Fruit fly (Drosophila melanogaster): ENCODE data around the gene beta-PheRS.

beta-PheRS gene

dm6 chr3R:24271071-24271470 is 18.6 kb upstream of the beta-PheRS start, which contains the start of gene jar (continued):
- TF ChIP-seq CG2875 (GFP tag; optimal IDR thresholded peaks at IDR 0.05) (no peak), GATAe (GFP tag; conservative IDR thresholded peaks at IDR 0.05) (no peak), BEAF-32 (GFP tag; optimal IDR thresholded peaks at IDR 0.05) (peak; percentile 96), Ptx1 (GFP tag; IDR thresholded peaks at IDR 0.05) (0 out of 2 replicates have a peak, but pooled peaks have one; percentile 17), Ets97D (GFP tag; optimal IDR thresholded peaks at IDR 0.05) (peak; percentile 75), h (optimal IDR thresholded peaks at IDR 0.05) (no peak), CG10267 (tag; optimal IDR thresholded peaks at IDR 0.05) (peak; percentile 78), trem (tag; optimal IDR thresholded peaks at IDR 0.05) (peak; percentile 84), Trl (optimal IDR thresholded peaks at IDR 0.05) (no peak), Trl (GFP tag; optimal IDR thresholded peaks at IDR 0.05) (no peak), BtbVII (GFP tag; optimal IDR thresholded peaks at IDR 0.05) (peak; percentile 45), HHEX (GFP tag; optimal IDR thresholded peaks at IDR 0.05) (peak; percentile 28), mld (GFP tag; IDR thresholded peaks at IDR 0.05; ENCODE audit: partially characterized antibody) (peak; percentile 70; the same call in 2 of the 3 replicates), oc (tag; optimal IDR thresholded peaks at IDR 0.05) (peak; percentile 49), CG10431 (GFP tag; optimal IDR thresholded peaks at IDR 0.05) (peak; percentile 42), psq (GFP tag; optimal IDR thresholded peaks at IDR 0.05) (no peak), Vsx1 (GFP tag; optimal IDR thresholded peaks at IDR 0.05) (peak; percentile 12), Kr (GFP tag; optimal IDR thresholded peaks at IDR 0.05) (no peak), seq (GFP tag; IDR thresholded peaks at IDR 0.05) (peak; percentile 48; the same call in 1 of the 2 replicates), lilli (GFP tag; optimal IDR thresholded peaks at IDR 0.05) (peak; percentile 12), MBD-R2 (GFP tag; IDR thresholded peaks at IDR 0.05) (peak; percentile 45; the same call in 1 of the 2 replicates), CG18262 (tag; optimal IDR thresholded peaks at IDR 0.05) (peak; percentile 30), CG7372 (GFP tag; IDR thresholded peaks at IDR 0.05) (no peak), CG31365 (tag; optimal IDR thresholded peaks at IDR 0.05) (peak; percentile 44), bbx (GFP tag; IDR thresholded peaks at IDR 0.05; ENCODE audit: partially characterized antibody) (peak; percentile 91), kah (GFP tag; optimal IDR thresholded peaks at IDR 0.05) (peak; percentile 34), CG18599 (GFP tag; optimal IDR thresholded peaks at IDR 0.05) (peak; percentile 1), CG14441 (GFP tag; IDR thresholded peaks at IDR 0.05) (no peak), sug (tag; optimal IDR thresholded peaks at IDR 0.05) (peak; percentile 38), Scr (GFP tag; IDR thresholded peaks at IDR 0.05; ENCODE audit: partially characterized antibody) (peak; percentile 88), E2f2 (GFP tag; IDR thresholded peaks at IDR 0.05) (peak; percentile 100), chm (GFP tag; IDR thresholded peaks at IDR 0.05) (peak; percentile 89), CG16813 (GFP tag; IDR thresholded peaks at IDR 0.05; ENCODE audit: partially characterized antibody) (peak; percentile 85), CG1603 (tag; optimal IDR thresholded peaks at IDR 0.05) (peak; percentile 90), CG9215 (GFP tag; IDR thresholded peaks at IDR 0.05) (no peak), tio (GFP tag; optimal IDR thresholded peaks at IDR 0.05) (no peak), p53 (GFP tag; optimal IDR thresholded peaks at IDR 0.05) (no peak), CG8290 (GFP tag; optimal IDR thresholded peaks at IDR 0.05) (peak; percentile 3), CG8290 (tag; optimal IDR thresholded peaks at IDR 0.05) (peak in 1 of 2 experiments; percentile 80), CG2116 (GFP tag; optimal IDR thresholded peaks at IDR 0.05) (peak; percentile 83), CG15269 (tag; optimal IDR thresholded peaks at IDR 0.05) (peak; percentile 50), CG12769 (tag; optimal IDR thresholded peaks at IDR 0.05) (peak; percentile 49), dm (GFP tag; optimal IDR thresholded peaks at IDR 0.05) (peak; percentile 36), dati (GFP tag; IDR thresholded peaks at IDR 0.05) (no peak), CG13894 (tag; optimal IDR thresholded peaks at IDR 0.05) (peak; percentile 77), Hmr (GFP tag; optimal IDR thresholded peaks at IDR 0.05) (peak; percentile 59), lola (GFP tag; optimal IDR thresholded peaks at IDR 0.05) (no peak), Dek (tag; optimal IDR thresholded peaks at IDR 0.05) (peak; percentile 25), CG7745 (tag; optimal IDR thresholded peaks at IDR 0.05) (peak; percentile 11), CG2678 (tag; optimal IDR thresholded peaks at IDR 0.05) (peak; percentile 34)

All from whole organism, embryonic.